Fruit fly (Drosophila melanogaster): ENCODE data around the gene CG14340.

The CG14340 gene

DNA sequence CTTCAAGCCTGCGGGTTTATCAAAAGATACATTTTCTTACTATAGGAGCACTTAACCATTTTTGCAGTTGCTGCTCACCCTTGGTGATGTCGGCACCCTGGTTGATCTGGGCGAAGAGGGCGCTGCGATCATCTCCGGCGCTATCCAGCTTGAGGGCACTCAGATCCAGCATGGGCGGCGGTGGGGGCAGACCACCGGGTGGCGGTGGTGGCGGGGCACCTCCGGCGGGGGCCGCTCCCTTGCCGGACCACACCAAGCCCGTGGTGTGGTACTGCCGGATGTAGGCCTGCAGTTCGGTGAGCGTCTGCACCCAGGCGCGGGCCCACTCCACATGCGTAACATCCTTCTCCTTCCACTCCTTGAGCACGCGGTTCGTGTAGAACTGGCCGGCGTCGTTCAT, 40.0 kb downstream of the CG14340 start:
- TF ChIP-seq fd59A (GFP tag; optimal IDR thresholded peaks at IDR 0.05) (no peak), Sox14 (GFP tag; optimal IDR thresholded peaks at IDR 0.05) (no peak), dac (GFP tag; optimal IDR thresholded peaks at IDR 0.05) (no peak), CG11294 (GFP tag; IDR thresholded peaks at IDR 0.05) (no peak), Lpt (GFP tag; optimal IDR thresholded peaks at IDR 0.05) (no peak), CG6808 (GFP tag; optimal IDR thresholded peaks at IDR 0.05) (no peak), Hr38 (GFP tag; optimal IDR thresholded peaks at IDR 0.05) (no peak), esn (GFP tag; optimal IDR thresholded peaks at IDR 0.05) (no peak), ss (GFP tag; optimal IDR thresholded peaks at IDR 0.05) (no peak), CG15336 (GFP tag; IDR thresholded peaks at IDR 0.05) (no peak), CG6792 (GFP tag; optimal IDR thresholded peaks at IDR 0.05) (no peak), CG1621 (tag; optimal IDR thresholded peaks at IDR 0.05) (no peak), Hr39 (GFP tag; optimal IDR thresholded peaks at IDR 0.05) (no peak), vri (GFP tag; optimal IDR thresholded peaks at IDR 0.05) (no peak), Ets96B (tag; optimal IDR thresholded peaks at IDR 0.05) (no peak), CG4318 (GFP tag; optimal IDR thresholded peaks at IDR 0.05) (no peak), Sox102F (GFP tag; optimal IDR thresholded peaks at IDR 0.05) (no peak), CG8319 (GFP tag; optimal IDR thresholded peaks at IDR 0.05) (no peak)

dm6 chr2L:1156592-1157249, 44.0 kb downstream of the CG14340 start:
- TF ChIP-seq fd59A (GFP tag; optimal IDR thresholded peaks at IDR 0.05) (no peak), CG8319 (GFP tag; optimal IDR thresholded peaks at IDR 0.05) (no peak), CG8119 (GFP tag; IDR thresholded peaks at IDR 0.05) (peak; percentile 77), CG32006 (GFP tag; optimal IDR thresholded peaks at IDR 0.05) (peak; percentile 77), pdm3 (GFP tag; optimal IDR thresholded peaks at IDR 0.05) (no peak), dac (GFP tag; optimal IDR thresholded peaks at IDR 0.05) (peak; percentile 59), CG3919 (GFP tag; optimal IDR thresholded peaks at IDR 0.05) (no peak), CG6854 (GFP tag; optimal IDR thresholded peaks at IDR 0.05) (no peak), salr (GFP tag; optimal IDR thresholded peaks at IDR 0.05) (peak in 1 of 2 experiments; percentile 24), CG8632 (GFP tag; optimal IDR thresholded peaks at IDR 0.05) (no peak), Lpt (GFP tag; optimal IDR thresholded peaks at IDR 0.05) (no peak), CG11902 (GFP tag; optimal IDR thresholded peaks at IDR 0.05) (no peak), achi (GFP tag; optimal IDR thresholded peaks at IDR 0.05) (no peak), Eip78C (GFP tag) (peak; percentile 60), CG6276 (GFP tag; optimal IDR thresholded peaks at IDR 0.05) (no peak), CG6163 (GFP tag; IDR thresholded peaks at IDR 0.05) (no peak), OdsH (GFP tag; optimal IDR thresholded peaks at IDR 0.05) (no peak)

dm6 chr2L:1157357-1157678, 44.6 kb downstream of the CG14340 start:
- no peak for TF ChIP-seq CG8119 (GFP tag; IDR thresholded peaks at IDR 0.05)
- TF ChIP-seq vri (GFP tag; optimal IDR thresholded peaks at IDR 0.05) = peak; percentile 40
- TF ChIP-seq CG3919 (GFP tag; optimal IDR thresholded peaks at IDR 0.05) = peak; percentile 7
- no peak for TF ChIP-seq Ets96B (tag; optimal IDR thresholded peaks at IDR 0.05)
- TF ChIP-seq CG6808 (GFP tag; optimal IDR thresholded peaks at IDR 0.05) = no peak
- TF ChIP-seq OdsH (GFP tag; optimal IDR thresholded peaks at IDR 0.05) = no peak

DNA sequence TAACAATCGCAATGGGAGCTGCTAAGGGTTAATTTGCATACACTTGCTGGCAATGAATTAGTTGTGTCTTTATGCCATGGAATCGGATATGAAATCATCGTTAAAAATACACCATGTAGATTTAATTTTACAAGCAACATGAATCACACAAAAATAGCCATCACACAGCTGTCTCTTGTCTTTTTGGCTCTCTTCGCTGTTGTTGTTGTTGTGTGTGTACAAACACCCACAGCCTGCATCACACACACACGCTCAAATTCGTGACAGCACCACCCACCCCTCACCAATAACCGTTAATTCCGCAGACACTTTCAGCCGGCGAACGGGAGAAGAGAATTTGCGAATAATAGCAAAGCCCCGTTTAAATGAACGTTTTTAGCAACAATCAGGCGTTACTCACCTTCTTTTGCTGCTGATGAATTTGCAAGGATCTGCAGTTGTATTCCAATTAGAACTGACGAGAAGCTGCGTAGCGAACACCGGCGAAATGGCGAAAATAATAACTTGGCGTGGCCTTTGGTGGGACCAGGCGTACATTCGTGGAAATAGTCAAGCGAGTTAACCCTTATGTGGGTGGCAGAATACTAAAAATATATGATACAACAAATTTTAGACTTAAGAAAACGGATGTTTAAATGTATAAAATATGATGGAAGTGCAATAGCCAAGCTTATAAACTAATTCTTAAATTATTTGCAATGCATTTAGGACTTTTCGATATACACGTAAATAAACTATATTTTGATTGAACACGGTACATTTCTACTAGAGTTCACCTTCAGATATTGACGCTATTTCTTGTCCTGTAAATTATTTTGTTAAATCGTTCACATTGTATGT, 45.2 kb downstream of the CG14340 start, which contains the start of gene capt:
capt (minus strand) TSS at position 584 of the 840 bp plus-strand sequence.
- TF ChIP-seq Sox15 (GFP tag; optimal IDR thresholded peaks at IDR 0.05) (peak; percentile 8), CG10669 (GFP tag; optimal IDR thresholded peaks at IDR 0.05) (no peak), CG6808 (GFP tag; optimal IDR thresholded peaks at IDR 0.05) (peak; percentile 7), Hr39 (GFP tag; optimal IDR thresholded peaks at IDR 0.05) (peak; percentile 66), CG6792 (GFP tag; optimal IDR thresholded peaks at IDR 0.05) (no peak), lz (GFP tag; optimal IDR thresholded peaks at IDR 0.05) (peak; percentile 59), CG15336 (GFP tag; IDR thresholded peaks at IDR 0.05) (peak; percentile 37; the same call in 1 of the 2 replicates), Hr4 (GFP tag; optimal IDR thresholded peaks at IDR 0.05) (no peak), Smox (GFP tag; optimal IDR thresholded peaks at IDR 0.05) (no peak), fkh (GFP tag; optimal IDR thresholded peaks at IDR 0.05) (peak; percentile 30), CG6854 (GFP tag; optimal IDR thresholded peaks at IDR 0.05) (no peak), Ets96B (tag; optimal IDR thresholded peaks at IDR 0.05) (peak; percentile 33), esn (GFP tag; optimal IDR thresholded peaks at IDR 0.05) (peak; percentile 30), CG3032 (tag; optimal IDR thresholded peaks at IDR 0.05) (peak; percentile 51), CG4318 (GFP tag; optimal IDR thresholded peaks at IDR 0.05) (no peak), CG8119 (GFP tag; IDR thresholded peaks at IDR 0.05) (0 out of 3 replicates have a peak, but pooled peaks have one; percentile 49), Sox102F (GFP tag; optimal IDR thresholded peaks at IDR 0.05) (peak; percentile 31), CG8319 (GFP tag; optimal IDR thresholded peaks at IDR 0.05) (no peak), spab (GFP tag; optimal IDR thresholded peaks at IDR 0.05) (no peak), CG9139 (GFP tag; optimal IDR thresholded peaks at IDR 0.05) (no peak), svp (GFP tag) (peak; percentile 74), CG6163 (GFP tag; IDR thresholded peaks at IDR 0.05) (peak; percentile 37; the same call in 1 of the 3 replicates), pdm3 (GFP tag; optimal IDR thresholded peaks at IDR 0.05) (no peak)
